ENCODE assay signal across 4 fruit fly cellular contexts in genomic region chr3R:6413771-6414438, dm6.
A peak's percentile ranks its signal among the peaks of the same experiment; 100 is the strongest.
TF ChIP-seq lines count a peak whose summit lies in the region.

No protein-coding gene starts in this region.

- no peak for TF ChIP-seq CTCF in whole organism, embryonic (GFP tag; optimal IDR thresholded peaks at IDR 0.05; lab: Kevin White, UChicago)

TF ChIP-seq in whole organism, embryonic, 481 proteins besides CTCF, POLR2A, EP300 and RAD21 (continues in another document):
- TF ChIP-seq CG18476 (GFP tag; optimal IDR thresholded peaks at IDR 0.05; lab: Kevin White, UChicago) (no peak), hth (optimal IDR thresholded peaks at IDR 0.05; lab: Kevin White, UChicago) (no peak), jumu (GFP tag; optimal IDR thresholded peaks at IDR 0.05; lab: Kevin White, UChicago) (no peak), onecut (GFP tag; IDR thresholded peaks at IDR 0.05; lab: Robert Waterston, UW) (peak; percentile 97), ttk (GFP tag; IDR thresholded peaks at IDR 0.05; lab: Robert Waterston, UW) (peak; percentile 20; the same call in 1 of the 2 replicates), CG31388 (GFP tag; optimal IDR thresholded peaks at IDR 0.05; lab: Kevin White, UChicago) (no peak), so (GFP tag; IDR thresholded peaks at IDR 0.05; lab: Robert Waterston, UW) (no peak), CG4424 (GFP tag; optimal IDR thresholded peaks at IDR 0.05; lab: Kevin White, UChicago) (no peak), Lim3 (GFP tag; IDR thresholded peaks at IDR 0.05; lab: Robert Waterston, UW) (no peak), CG15696 (tag; optimal IDR thresholded peaks at IDR 0.05; lab: Kevin White, UChicago) (no peak), CG1233 (GFP tag; optimal IDR thresholded peaks at IDR 0.05; lab: Kevin White, UChicago) (no peak), abd-A (tag; optimal IDR thresholded peaks at IDR 0.05; lab: Kevin White, UChicago) (no peak), GATAe (GFP tag; conservative IDR thresholded peaks at IDR 0.05; lab: Robert Waterston, UW) (no peak), ems (GFP tag; optimal IDR thresholded peaks at IDR 0.05; lab: Kevin White, UChicago) (no peak), psq (GFP tag; optimal IDR thresholded peaks at IDR 0.05; lab: Kevin White, UChicago) (peak; percentile 60), sr (GFP tag; IDR thresholded peaks at IDR 0.05; lab: Robert Waterston, UW) (peak; percentile 53; the same call in 2 of the 3 replicates), CG42726 (GFP tag; IDR thresholded peaks at IDR 0.05; lab: Robert Waterston, UW; ENCODE audit: partially characterized antibody) (no peak), CG4360 (GFP tag; IDR thresholded peaks at IDR 0.05; lab: Robert Waterston, UW) (no peak), Dip3 (GFP tag; optimal IDR thresholded peaks at IDR 0.05; lab: Kevin White, UChicago) (no peak), cato (GFP tag; optimal IDR thresholded peaks at IDR 0.05; lab: Kevin White, UChicago; ENCODE audit: borderline replicate concordance) (no peak), CG7372 (GFP tag; IDR thresholded peaks at IDR 0.05; lab: Robert Waterston, UW) (no peak), CG8290 (GFP tag; optimal IDR thresholded peaks at IDR 0.05; lab: Kevin White, UChicago) (no peak), CG8290 (tag; optimal IDR thresholded peaks at IDR 0.05; lab: Kevin White, UChicago) (peak in 1 of 2 experiments; percentile 15)

TF ChIP-seq in whole organism, prepupa, 60 proteins besides CTCF, POLR2A, EP300 and RAD21:
- TF ChIP-seq fkh (GFP tag; optimal IDR thresholded peaks at IDR 0.05; lab: Kevin White, UChicago) (no peak), CG7368 (GFP tag; optimal IDR thresholded peaks at IDR 0.05; lab: Kevin White, UChicago) (no peak), Ets21C (GFP tag; optimal IDR thresholded peaks at IDR 0.05; lab: Kevin White, UChicago) (no peak), Eip78C (GFP tag; lab: Kevin White, UChicago) (peak; percentile 28), vri (GFP tag; optimal IDR thresholded peaks at IDR 0.05; lab: Kevin White, UChicago) (no peak)
TF ChIP-seq in whole organism, prepupa: peak in this region for 1.

TF ChIP-seq in whole organism, pupa, 21 proteins besides CTCF, POLR2A, EP300 and RAD21:
- TF ChIP-seq CG32121 (GFP tag; IDR thresholded peaks at IDR 0.05; lab: Robert Waterston, UW), result no peak
- TF ChIP-seq CG10348 (GFP tag; IDR thresholded peaks at IDR 0.05; lab: Robert Waterston, UW), result no peak
- TF ChIP-seq CG14655 (GFP tag; optimal IDR thresholded peaks at IDR 0.05; lab: Kevin White, UChicago), result peak; percentile 18

TF ChIP-seq in whole organism, wandering third instar larva, 38 proteins besides CTCF, POLR2A, EP300 and RAD21:
- no peak for TF ChIP-seq fru (GFP tag; optimal IDR thresholded peaks at IDR 0.05; lab: Kevin White, UChicago)
- TF ChIP-seq Dfd (GFP tag; optimal IDR thresholded peaks at IDR 0.05; lab: Kevin White, UChicago), result peak; percentile 81
- no peak for TF ChIP-seq CG32264 (GFP tag; optimal IDR thresholded peaks at IDR 0.05; lab: Kevin White, UChicago)
- no peak for TF ChIP-seq CG9705 (GFP tag; optimal IDR thresholded peaks at IDR 0.05; lab: Kevin White, UChicago)
- TF ChIP-seq Hnf4 (GFP tag; optimal IDR thresholded peaks at IDR 0.05; lab: Kevin White, UChicago), result no peak
- no peak for TF ChIP-seq foxo (GFP tag; optimal IDR thresholded peaks at IDR 0.05; lab: Kevin White, UChicago)
